Fruit fly (Drosophila melanogaster) whole organism, wandering third instar larva: ENCODE results near the gene CG32537.

ENCODE experiments used
- CG9705 ChIP-seq: fragments of 200-800 bp; sonication (Bioruptor generic); optimal IDR thresholded peaks from 2 replicates; lab custom pipeline; 2018; ENCODE audit warnings: missing biosample characterization, mild to moderate bottlenecking, missing genetic modification characterization
- Dif ChIP-seq: fragments of 200-275, 200-300 bp; sonication (Bioruptor generic); optimal IDR thresholded peaks from 2 replicates; lab custom pipeline; 2018; ENCODE audit warnings: missing biosample characterization, missing genetic modification characterization; ENCODE audit not compliant: partially characterized antibody
- Mio ChIP-seq: sonication (Bioruptor generic); optimal IDR thresholded peaks from 2 replicates; lab custom pipeline; 2016; ENCODE audit warnings: missing biosample characterization, missing genetic modification characterization
- Myc ChIP-seq: fragments of >200 bp; optimal IDR thresholded peaks from 2 replicates; lab custom pipeline; 2017
- Sp1 ChIP-seq: fragments of 200-800 bp; sonication (Bioruptor generic); optimal IDR thresholded peaks from 3 replicates; lab custom pipeline; 2019; ENCODE audit warnings: missing biosample characterization, mild to moderate bottlenecking, missing genetic modification characterization, moderate library complexity
- dsf ChIP-seq: sonication (Bioruptor generic); optimal IDR thresholded peaks from 2 replicates; lab custom pipeline; 2016; ENCODE audit warnings: missing biosample characterization, missing genetic modification characterization, borderline replicate concordance
- ey ChIP-seq: fragments of 200-800 bp; sonication (Bioruptor generic); optimal IDR thresholded peaks from 2 replicates; lab custom pipeline; 2016; ENCODE audit warnings: missing biosample characterization, missing genetic modification characterization
- foxo ChIP-seq, 2 experiments: fragments of 200-800 bp; sonication (Bioruptor generic); optimal IDR thresholded peaks; 2 replicates in 1 of 2; 3 replicates in 1 of 2; lab custom pipeline; 2016 to 2017; ENCODE audit warnings: missing biosample characterization in 2 of 2, missing genetic modification characterization in 2 of 2
- h ChIP-seq: fragments of 200-800 bp; sonication (Bioruptor generic); optimal IDR thresholded peaks from 3 replicates; lab custom pipeline; 2016; ENCODE audit warnings: missing biosample characterization, mild to moderate bottlenecking, missing genetic modification characterization
- tai ChIP-seq: sonication (Bioruptor generic); optimal IDR thresholded peaks from 2 replicates; lab custom pipeline; 2016; ENCODE audit warnings: missing biosample characterization, missing genetic modification characterization

DNA sequence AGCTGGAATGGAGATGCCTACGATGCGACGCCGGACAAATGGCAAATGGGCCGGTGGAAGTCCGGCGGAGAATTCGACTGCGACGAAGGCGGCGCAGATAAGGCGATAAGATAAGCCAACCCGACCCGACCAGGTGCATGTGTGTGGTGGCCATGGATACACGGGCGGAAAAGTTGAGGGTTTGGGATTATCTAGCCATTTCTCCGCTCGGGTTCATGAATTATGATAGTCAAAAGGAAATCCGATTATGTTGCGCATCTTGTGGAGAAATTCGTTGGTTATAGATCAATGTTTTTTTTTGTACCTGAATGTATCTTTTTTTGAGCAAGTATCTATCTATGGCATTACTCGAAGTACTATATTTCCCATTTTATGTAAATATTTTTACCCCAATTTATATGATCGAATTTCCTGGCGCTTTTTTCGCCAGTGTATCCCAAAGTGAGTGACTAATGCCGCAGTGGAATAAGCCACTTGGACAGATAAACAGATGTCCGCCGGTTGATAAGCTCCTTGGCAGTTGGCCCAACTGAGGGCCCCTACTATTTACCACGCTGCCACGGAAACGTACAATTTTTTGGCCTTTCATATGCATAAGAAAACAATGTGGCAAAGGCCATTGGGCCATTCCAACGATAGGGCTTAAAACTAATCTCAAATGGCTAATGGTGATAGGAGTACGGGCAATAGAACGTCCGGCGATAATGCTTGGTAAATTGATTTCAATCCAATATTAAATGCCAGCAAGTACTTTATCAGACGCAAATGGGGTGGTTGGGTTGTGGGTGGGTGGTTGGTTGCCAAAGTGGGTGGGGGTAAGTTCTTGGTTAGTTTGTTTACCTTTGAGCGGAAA is 28.9 kb downstream of the CG32537 start, which contains the start of gene CG7992:
- no peak for TF ChIP-seq Mio (GFP tag; lab: Kevin White, UChicago)
- no peak for TF ChIP-seq Myc (lab: Kevin White, UChicago)
- peak; percentile 66 for TF ChIP-seq ey
- peak; percentile 73 for TF ChIP-seq Sp1 (GFP tag; lab: Kevin White, UChicago)
- TF ChIP-seq dsf (GFP tag; lab: Kevin White, UChicago) = no peak
- TF ChIP-seq h (GFP tag; lab: Kevin White, UChicago) = peak; percentile 79
- peak; percentile 10 for TF ChIP-seq CG9705 (GFP tag; lab: Kevin White, UChicago)
- TF ChIP-seq Dif (GFP tag; lab: Kevin White, UChicago) = no peak
- TF ChIP-seq foxo (GFP tag; optimal IDR thresholded peaks at IDR 0.05; lab: Kevin White, UChicago) = peak in 1 of 2 experiments; percentile 79
- TF ChIP-seq tai (GFP tag; lab: Kevin White, UChicago) = no peak
